Worm (Caenorhabditis elegans) whole organism, L4 larva: ENCODE data around the gene inx-11.

Experiments used
- T20F7.1 ChIP-seq: fragments of 200-800 bp; sonication (Bioruptor generic); optimal IDR thresholded peaks from 2 replicates; lab custom pipeline; 2018; ENCODE audit warnings: mild to moderate bottlenecking, missing genetic modification characterization, missing compliant biosample characterization
- Y105C5A.15 ChIP-seq: fragments of 200-800 bp; sonication (Bioruptor generic); IDR thresholded peaks from 2 replicates; pipeline ENCODE4 v1.3.6; 2022; ENCODE audit warnings: missing genetic modification characterization, missing compliant biosample characterization
- Y48G9A.11 ChIP-seq: fragments of 200-800 bp; sonication (Bioruptor generic); IDR thresholded peaks from 2 replicates; pipeline ENCODE4 v1.3.6; 2022; ENCODE audit warnings: missing genetic modification reagents, missing genetic modification characterization, missing compliant biosample characterization
- arid-1 ChIP-seq: fragments of 200-800 bp; sonication (Bioruptor generic); conservative IDR thresholded peaks from 2 replicates; pipeline ENCODE4 v1.3.6; 2022; ENCODE audit warnings: missing genetic modification reagents, missing genetic modification characterization, missing compliant biosample characterization
- attf-4 ChIP-seq: sonication (generic microtip); optimal IDR thresholded peaks from 3 replicates; lab custom pipeline; 2017; ENCODE audit warnings: missing biosample characterization, missing genetic modification characterization
- ceh-82 ChIP-seq: sonication (generic microtip); optimal IDR thresholded peaks from 2 replicates; lab custom pipeline; 2017; ENCODE audit warnings: missing biosample characterization, missing genetic modification characterization
- ces-1 ChIP-seq: fragments of 150-350 bp; sonication (generic microtip); optimal IDR thresholded peaks from 4 replicates; lab custom pipeline; 2014; ENCODE audit warnings: missing biosample characterization, missing genetic modification reagents, missing genetic modification characterization
- ctbp-1 ChIP-seq: fragments of 200-800 bp; sonication (Bioruptor generic); IDR thresholded peaks from 2 replicates; pipeline ENCODE4 v1.3.6; 2022; ENCODE audit warnings: missing genetic modification reagents, missing genetic modification characterization, missing compliant biosample characterization
- daf-12 ChIP-seq: fragments of 150-350 bp; optimal IDR thresholded peaks from 2 replicates; lab custom pipeline; 2014; ENCODE audit warnings: missing biosample characterization, missing genetic modification reagents, missing genetic modification characterization
- daf-16 ChIP-seq, 3 experiments: sonication (generic microtip); optimal IDR thresholded peaks; 2 replicates each; lab custom pipeline; 2016 to 2017; ENCODE audit warnings: missing genetic modification characterization in 3 of 3, missing genetic modification reagents in 3 of 3, mild to moderate bottlenecking in 2 of 3, missing compliant biosample characterization in 2 of 3, missing biosample characterization in 1 of 3, moderate library complexity in 1 of 3
- dmd-6 ChIP-seq: fragments of 200-800 bp; sonication (Bioruptor generic); IDR thresholded peaks from 2 replicates; pipeline ENCODE4 v1.3.6; 2022; ENCODE audit warnings: missing genetic modification reagents, missing genetic modification characterization, missing compliant biosample characterization
- duxl-1 ChIP-seq: sonication (generic microtip); optimal IDR thresholded peaks from 2 replicates; lab custom pipeline; 2016; ENCODE audit warnings: mild to moderate bottlenecking, missing genetic modification characterization, moderate library complexity, missing compliant biosample characterization; ENCODE audit not compliant: poor library complexity
- dve-1 ChIP-seq: sonication (generic microtip); optimal IDR thresholded peaks from 2 replicates; lab custom pipeline; 2017; ENCODE audit warnings: antibody characterized with exemption, mild to moderate bottlenecking, missing genetic modification characterization, missing compliant biosample characterization; ENCODE audit not compliant: insufficient read depth
- fkh-10 ChIP-seq: fragments of 150-350 bp; optimal IDR thresholded peaks from 2 replicates; lab custom pipeline; 2014; ENCODE audit warnings: missing biosample characterization, missing genetic modification reagents, missing genetic modification characterization
- hlh-11 ChIP-seq: fragments of 200-800 bp; sonication (Bioruptor generic); optimal IDR thresholded peaks from 2 replicates; lab custom pipeline; 2018; ENCODE audit warnings: mild to moderate bottlenecking, missing genetic modification characterization, missing compliant biosample characterization
- hmg-1.1 ChIP-seq: fragments of 200-800 bp; sonication (Bioruptor generic); IDR thresholded peaks from 2 replicates; pipeline ENCODE4 v1.3.6; 2022; ENCODE audit warnings: missing genetic modification reagents, missing genetic modification characterization, missing compliant biosample characterization
- lim-7 ChIP-seq: fragments of 200-800 bp; sonication (Bioruptor generic); IDR thresholded peaks from 2 replicates; pipeline ENCODE4 v1.3.6; 2022; ENCODE audit warnings: missing genetic modification characterization, missing compliant biosample characterization
- lin-29 ChIP-seq: fragments of 200-800 bp; sonication (Bioruptor generic); IDR thresholded peaks from 2 replicates; pipeline ENCODE4 v1.3.6; 2022; ENCODE audit warnings: missing genetic modification reagents, missing genetic modification characterization, missing compliant biosample characterization
- lir-3 ChIP-seq: sonication (generic microtip); optimal IDR thresholded peaks from 2 replicates; lab custom pipeline; 2016; ENCODE audit warnings: mild to moderate bottlenecking, missing genetic modification characterization, missing compliant biosample characterization
- madf-9 ChIP-seq: fragments of 200-800 bp; sonication (Bioruptor generic); conservative IDR thresholded peaks from 2 replicates; pipeline ENCODE4 v1.3.6; 2022; ENCODE audit warnings: missing genetic modification reagents, missing genetic modification characterization, missing compliant biosample characterization
- mes-2 ChIP-seq: sonication (generic microtip); optimal IDR thresholded peaks from 2 replicates; lab custom pipeline; 2016; ENCODE audit warnings: missing genotype, mild to moderate bottlenecking, missing genetic modification characterization, missing compliant biosample characterization; ENCODE audit not compliant: poor library complexity, severe bottlenecking
- nhr-11 ChIP-seq: fragments of 150-350 bp; optimal IDR thresholded peaks from 2 replicates; lab custom pipeline; 2014; ENCODE audit warnings: missing biosample characterization, missing genetic modification characterization
- nhr-237 ChIP-seq: sonication (generic microtip); optimal IDR thresholded peaks from 2 replicates; lab custom pipeline; 2017; ENCODE audit warnings: missing biosample characterization, missing genetic modification characterization
- nhr-41 ChIP-seq: fragments of 200-800 bp; sonication (Bioruptor generic); IDR thresholded peaks from 2 replicates; pipeline ENCODE4 v1.3.6; 2022; ENCODE audit warnings: missing genetic modification reagents, missing genetic modification characterization, missing compliant biosample characterization
- nhr-42 ChIP-seq: fragments of 200-800 bp; sonication (Bioruptor generic); IDR thresholded peaks from 2 replicates; pipeline ENCODE4 v1.3.6; 2022; ENCODE audit warnings: missing genetic modification characterization, missing compliant biosample characterization
- nhr-6 ChIP-seq: fragments of 150-350 bp; optimal IDR thresholded peaks from 2 replicates; lab custom pipeline; 2014; ENCODE audit warnings: missing biosample characterization, missing genetic modification characterization
- nhr-76 ChIP-seq: fragments of 150-350 bp; optimal IDR thresholded peaks from 2 replicates; lab custom pipeline; 2014; ENCODE audit warnings: missing biosample characterization, missing genetic modification characterization
- nhr-77 ChIP-seq: fragments of 150-350 bp; optimal IDR thresholded peaks from 2 replicates; lab custom pipeline; 2014; ENCODE audit warnings: missing biosample characterization, missing genetic modification characterization
- pha-4 ChIP-seq, 2 experiments: fragments of 150-350 bp in 1 of 2; fragments of 200-800 bp in 1 of 2; sonication (Bioruptor generic) in 1 of 2; IDR thresholded peaks in 1 of 2; optimal IDR thresholded peaks in 1 of 2; 2 replicates each; pipeline versions ENCODE4 v1.3.6 to Lab custom; 2014 to 2022; ENCODE audit warnings: missing genetic modification characterization in 2 of 2, missing genetic modification reagents in 2 of 2, missing biosample characterization in 1 of 2, missing compliant biosample characterization in 1 of 2
- pqm-1 ChIP-seq: sonication (generic microtip); optimal IDR thresholded peaks from 2 replicates; lab custom pipeline; 2017; ENCODE audit warnings: missing biosample characterization, missing genetic modification characterization
- rbr-2 ChIP-seq: sonication (generic microtip); optimal IDR thresholded peaks from 2 replicates; lab custom pipeline; 2016; ENCODE audit warnings: missing genotype, missing genetic modification characterization, missing compliant biosample characterization
- sdz-12 ChIP-seq: fragments of 200-800 bp; sonication (Bioruptor generic); optimal IDR thresholded peaks from 2 replicates; lab custom pipeline; 2018; ENCODE audit warnings: mild to moderate bottlenecking, missing genetic modification characterization, missing compliant biosample characterization
- skn-1 ChIP-seq: fragments of 150-350 bp; optimal IDR thresholded peaks from 2 replicates; lab custom pipeline; 2014; ENCODE audit warnings: missing biosample characterization, missing genetic modification characterization
- tag-97 ChIP-seq: fragments of 200-800 bp; sonication (Bioruptor generic); IDR thresholded peaks from 2 replicates; pipeline ENCODE4 v1.3.6; 2022; ENCODE audit warnings: missing genetic modification characterization, missing compliant biosample characterization
- unc-130 ChIP-seq: sonication (generic microtip); optimal IDR thresholded peaks from 2 replicates; lab custom pipeline; 2016; ENCODE audit warnings: missing genetic modification reagents, missing genetic modification characterization, missing compliant biosample characterization
- unc-39 ChIP-seq: sonication (generic microtip); optimal IDR thresholded peaks from 2 replicates; lab custom pipeline; 2017; ENCODE audit warnings: missing biosample characterization, missing genetic modification characterization
- zfp-3 ChIP-seq: fragments of 200-800 bp; sonication (Bioruptor generic); conservative IDR thresholded peaks from 2 replicates; pipeline ENCODE4 v1.3.6; 2022; ENCODE audit warnings: missing genetic modification reagents, missing genetic modification characterization, missing compliant biosample characterization
- zip-11 ChIP-seq: fragments of 200-800 bp; sonication (Bioruptor generic); IDR thresholded peaks from 2 replicates; pipeline ENCODE4 v1.3.6; 2022; ENCODE audit warnings: missing genetic modification characterization, missing compliant biosample characterization

Gene inx-11

DNA sequence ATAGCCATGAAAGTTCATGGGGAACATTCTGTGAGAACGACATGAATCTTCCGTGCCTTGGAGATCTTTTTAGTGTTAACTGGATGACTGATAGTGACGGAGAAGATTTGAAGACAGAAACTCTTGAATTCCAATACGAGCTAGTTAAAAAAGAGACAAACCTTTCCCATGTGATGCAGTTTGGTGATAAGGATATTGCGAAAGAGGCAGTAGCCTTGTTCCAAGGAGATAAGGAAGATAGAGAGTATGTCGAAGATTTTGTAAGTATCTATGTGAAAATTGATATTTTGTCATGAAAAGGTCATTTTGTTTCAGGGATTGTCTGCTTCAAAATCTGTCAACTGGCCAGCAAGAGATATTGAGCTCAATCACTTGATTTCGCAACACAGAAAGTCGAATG lies 26.9 kb downstream of the inx-11 start:
- TF ChIP-seq duxl-1 (tag; lab: Kevin White, UChicago) (no peak), hlh-11 (tag; lab: Kevin White, UChicago) (peak; percentile 33), nhr-6 (tag; lab: Kevin White, UChicago) (peak; percentile 36), lir-3 (tag; lab: Kevin White, UChicago) (no peak), dve-1 (tag; lab: Kevin White, UChicago) (peak; percentile 7), unc-130 (GFP tag; lab: Kevin White, UChicago) (no peak), nhr-41 (GFP tag; lab: Robert Waterston, UW) (no peak), pqm-1 (tag; lab: Kevin White, UChicago) (peak; percentile 51), Y105C5A.15 (GFP tag; lab: Robert Waterston, UW) (no peak), mes-2 (tag; lab: Kevin White, UChicago) (peak; percentile 37), unc-39 (tag; lab: Kevin White, UChicago) (no peak), ctbp-1 (no peak), dmd-6 (peak; percentile 25; the same call in 1 of the 2 replicates), tag-97 (GFP tag; lab: Robert Waterston, UW) (no peak), daf-16 (GFP tag; optimal IDR thresholded peaks at IDR 0.05; lab: Kevin White, UChicago) (no peak), daf-16 (tag; optimal IDR thresholded peaks at IDR 0.05; lab: Kevin White, UChicago) (peak; percentile 19), zfp-3 (GFP tag; lab: Robert Waterston, UW) (no peak), attf-4 (tag; lab: Kevin White, UChicago) (no peak), nhr-77 (tag; lab: Kevin White, UChicago) (no peak), nhr-11 (tag; lab: Kevin White, UChicago) (peak; percentile 12), rbr-2 (tag; lab: Kevin White, UChicago) (no peak), ces-1 (no peak), madf-9 (GFP tag; lab: Robert Waterston, UW) (no peak)

ce11 chrV:12517148-12517547 lies 30.1 kb downstream of the inx-11 start, which contains the start of gene cal-1:
Gene cal-1, minus strand, starts transcription at chrV:12517248.
- TF ChIP-seq pha-4 (GFP tag; IDR thresholded peaks at IDR 0.05; lab: Robert Waterston, UW) (no peak), pha-4 (tag; optimal IDR thresholded peaks at IDR 0.05; lab: Kevin White, UChicago) (no peak), rbr-2 (tag; lab: Kevin White, UChicago) (no peak), nhr-41 (GFP tag; lab: Robert Waterston, UW) (no peak), skn-1 (tag; lab: Kevin White, UChicago) (no peak), daf-12 (no peak), nhr-237 (tag; lab: Kevin White, UChicago) (no peak), fkh-10 (GFP tag; lab: Kevin White, UChicago) (no peak), nhr-42 (GFP tag; lab: Robert Waterston, UW) (no peak), Y48G9A.11 (GFP tag; lab: Robert Waterston, UW) (no peak), lin-29 (GFP tag; lab: Robert Waterston, UW) (no peak), hmg-1.1 (GFP tag; lab: Robert Waterston, UW) (no peak), ceh-82 (tag; lab: Kevin White, UChicago) (no peak), arid-1 (GFP tag; lab: Robert Waterston, UW) (no peak), zip-11 (no peak), T20F7.1 (GFP tag; lab: Kevin White, UChicago) (no peak), lim-7 (GFP tag; lab: Robert Waterston, UW) (no peak), nhr-76 (no peak), sdz-12 (no peak)
- TF ChIP-seq, all 104 proteins: peak for 0
